Worm (Caenorhabditis elegans): Measurements from ENCODE around the gene sft-1.

sft-1 gene

DNA sequence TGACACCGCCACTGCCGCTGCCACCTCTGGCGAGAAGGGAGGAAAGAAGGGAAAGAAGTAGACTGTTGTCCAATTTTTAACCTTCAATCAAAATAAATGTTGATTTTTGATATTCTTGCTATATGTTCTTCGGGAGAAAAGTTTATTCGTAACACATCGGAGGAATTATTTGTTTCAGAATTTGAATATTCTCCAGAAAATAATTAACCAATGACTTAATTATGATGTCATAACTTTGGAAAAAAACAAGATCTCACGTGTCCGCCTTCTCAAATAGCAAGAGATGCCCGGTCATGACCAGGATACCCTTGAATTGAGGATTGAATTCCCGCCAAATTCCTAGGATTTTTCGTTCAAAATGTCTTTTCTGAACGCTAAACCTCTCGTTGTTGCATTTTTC is 17.4 kb upstream of the sft-1 start:
- TF ChIP-seq ZK546.5 (tag; optimal IDR thresholded peaks at IDR 0.05) (peak; percentile 34), unc-39 (tag; optimal IDR thresholded peaks at IDR 0.05) (no peak), lin-13 (GFP tag; optimal IDR thresholded peaks at IDR 0.05) (peak; percentile 6), elt-3 (tag; optimal IDR thresholded peaks at IDR 0.05) (no peak), nhr-10 (tag; optimal IDR thresholded peaks at IDR 0.05) (no peak), ceh-16 (tag; optimal IDR thresholded peaks at IDR 0.05) (no peak), nhr-25 (tag; optimal IDR thresholded peaks at IDR 0.05) (no peak)

DNA sequence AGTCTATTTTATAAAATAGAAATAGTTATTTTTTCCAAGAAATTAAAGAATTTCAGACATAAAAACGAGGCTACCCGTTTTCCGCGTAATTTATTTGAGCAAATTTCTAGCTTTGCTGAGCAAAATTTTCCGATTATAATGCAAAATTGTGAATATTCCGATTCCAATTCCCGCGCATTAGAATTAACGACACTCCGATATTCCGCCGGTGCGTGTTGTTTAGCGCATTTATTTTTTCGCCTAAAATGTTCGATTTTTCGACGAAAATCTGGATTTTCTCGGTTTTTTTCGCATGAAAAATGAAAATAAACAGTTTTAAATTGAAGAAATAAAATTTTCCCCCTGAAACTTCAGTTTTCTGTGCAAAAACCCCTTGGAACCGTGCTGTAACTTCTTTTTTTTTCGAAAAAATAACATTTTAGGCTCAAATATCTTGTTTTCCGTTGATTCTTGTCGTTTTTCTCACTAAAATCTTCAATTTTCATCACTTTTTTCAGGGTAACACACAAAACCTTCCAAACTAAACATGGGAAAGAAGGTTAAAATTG is 16.4 kb upstream of the sft-1 start, which contains the start of gene H06I04.3:
H06I04.3 (plus strand) TSS at position 498 of the 548 bp plus-strand sequence.
- TF ChIP-seq nhr-23 (tag; optimal IDR thresholded peaks at IDR 0.05) (no peak), gmeb-1 (tag; optimal IDR thresholded peaks at IDR 0.05) (peak; percentile 81), nhr-129 (tag; optimal IDR thresholded peaks at IDR 0.05) (peak; percentile 20), unc-39 (tag; optimal IDR thresholded peaks at IDR 0.05) (no peak), nhr-21 (tag; optimal IDR thresholded peaks at IDR 0.05) (no peak), ceh-16 (tag; optimal IDR thresholded peaks at IDR 0.05) (no peak), alr-1 (tag; optimal IDR thresholded peaks at IDR 0.05) (no peak), nhr-6 (tag; optimal IDR thresholded peaks at IDR 0.05) (no peak), R02D3.7 (tag; optimal IDR thresholded peaks at IDR 0.05) (no peak), ceh-82 (tag; optimal IDR thresholded peaks at IDR 0.05) (no peak), nhr-12 (tag; optimal IDR thresholded peaks at IDR 0.05) (no peak), elt-1 (tag; optimal IDR thresholded peaks at IDR 0.05) (no peak), ztf-4 (tag; optimal IDR thresholded peaks at IDR 0.05) (no peak), nhr-237 (tag; optimal IDR thresholded peaks at IDR 0.05) (no peak), lsy-2 (tag; optimal IDR thresholded peaks at IDR 0.05) (peak in 1 of 2 experiments; percentile 61), lin-13 (GFP tag; optimal IDR thresholded peaks at IDR 0.05) (no peak), nhr-10 (tag; optimal IDR thresholded peaks at IDR 0.05) (no peak), unc-55 (GFP tag; optimal IDR thresholded peaks at IDR 0.05) (peak; percentile 68), zag-1 (tag; optimal IDR thresholded peaks at IDR 0.05) (no peak), mbf-1 (tag; optimal IDR thresholded peaks at IDR 0.05) (no peak), unc-62 (GFP tag; optimal IDR thresholded peaks at IDR 0.05) (no peak), skn-1 (tag; optimal IDR thresholded peaks at IDR 0.05) (no peak)

DNA sequence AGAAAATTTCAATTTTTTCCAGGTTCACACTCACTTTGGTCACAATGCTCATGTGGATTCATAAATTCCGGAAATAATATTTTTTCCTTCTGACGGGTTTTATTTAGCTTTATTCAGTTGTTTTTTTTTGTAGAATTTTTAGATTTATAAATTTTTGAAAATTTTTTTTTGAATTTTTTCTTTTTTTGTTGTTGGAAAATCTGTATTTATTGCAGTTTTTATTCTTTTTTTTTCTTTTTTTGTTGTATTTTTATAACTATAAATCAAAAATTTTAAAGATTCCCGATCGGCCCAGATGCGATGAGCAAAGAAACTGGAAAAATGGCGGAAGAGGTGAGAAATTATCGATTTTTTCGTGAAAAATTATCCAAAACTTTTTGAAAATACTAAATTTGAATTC is 5.1 kb downstream of the sft-1 start, which contains the start of gene ccep-135:
ccep-135 (plus strand) TSS at position 301 of the 400 bp plus-strand sequence.
- TF ChIP-seq lin-13 (GFP tag; optimal IDR thresholded peaks at IDR 0.05) (no peak), skn-1 (tag; optimal IDR thresholded peaks at IDR 0.05) (no peak), sem-4 (tag; optimal IDR thresholded peaks at IDR 0.05) (no peak), ztf-11 (tag; optimal IDR thresholded peaks at IDR 0.05) (no peak), elt-1 (tag; optimal IDR thresholded peaks at IDR 0.05) (no peak), mdl-1 (tag; optimal IDR thresholded peaks at IDR 0.05) (no peak), alr-1 (tag; optimal IDR thresholded peaks at IDR 0.05) (no peak), egl-27 (tag; optimal IDR thresholded peaks at IDR 0.05) (no peak), crh-2 (tag; optimal IDR thresholded peaks at IDR 0.05) (no peak), blmp-1 (tag; optimal IDR thresholded peaks at IDR 0.05; ENCODE audit: insufficient read depth) (no peak), ceh-16 (tag; optimal IDR thresholded peaks at IDR 0.05) (no peak)

DNA sequence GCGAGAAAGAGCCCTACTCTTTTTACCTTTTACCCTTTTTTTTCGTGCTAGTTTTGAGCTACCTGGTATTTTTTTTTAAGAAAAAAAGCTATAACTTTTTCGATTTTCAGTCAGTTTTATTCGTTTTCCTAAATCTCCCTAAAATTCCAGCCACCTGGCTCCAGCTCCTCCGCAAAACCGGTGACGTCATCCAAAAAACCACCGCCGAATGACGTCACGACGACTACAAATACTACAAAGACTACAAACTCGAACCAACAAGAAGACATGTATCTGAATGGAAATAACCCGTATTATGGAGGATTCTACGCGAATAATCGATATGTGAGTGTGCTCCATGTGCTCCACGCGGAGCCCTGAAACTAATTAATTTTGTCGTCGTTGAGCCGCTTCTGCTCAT is 8.2 kb downstream of the sft-1 start:
- no peak for TF ChIP-seq Y55F3AM.14 (GFP tag; optimal IDR thresholded peaks at IDR 0.05)
- no peak for TF ChIP-seq ztf-11 (tag; optimal IDR thresholded peaks at IDR 0.05)
- TF ChIP-seq unc-62 (GFP tag; optimal IDR thresholded peaks at IDR 0.05), result no peak
- no peak for TF ChIP-seq crh-2 (tag; optimal IDR thresholded peaks at IDR 0.05)
- no peak for TF ChIP-seq ztf-4 (tag; optimal IDR thresholded peaks at IDR 0.05)
- no peak for TF ChIP-seq egl-27 (tag; optimal IDR thresholded peaks at IDR 0.05)
- TF ChIP-seq elt-1 (tag; optimal IDR thresholded peaks at IDR 0.05), result no peak
- no peak for TF ChIP-seq elt-3 (tag; optimal IDR thresholded peaks at IDR 0.05)
- TF ChIP-seq snpc-4 (tag; optimal IDR thresholded peaks at IDR 0.05), result no peak

DNA sequence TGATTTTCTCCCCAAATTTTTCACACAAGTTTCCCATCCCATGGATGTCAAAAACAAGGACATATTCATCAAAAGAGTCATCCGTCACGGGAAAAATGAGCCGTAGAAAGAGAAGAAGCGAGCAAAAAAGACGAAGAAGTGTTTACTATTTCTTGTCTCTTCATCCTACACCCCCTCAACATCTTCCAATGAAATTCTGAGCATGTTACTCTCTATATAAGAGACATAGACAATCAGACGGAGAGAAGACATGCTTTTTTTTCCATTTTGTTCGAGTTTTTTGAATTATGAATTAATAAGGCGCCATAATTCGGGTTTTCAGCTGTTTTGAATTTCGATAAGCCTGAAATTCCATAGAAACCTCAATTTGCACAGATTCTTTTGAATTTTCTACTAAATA is 9.6 kb downstream of the sft-1 start:
- TF ChIP-seq egl-27 (tag; optimal IDR thresholded peaks at IDR 0.05), result no peak
- no peak for TF ChIP-seq lin-39 (tag; optimal IDR thresholded peaks at IDR 0.05)
- no peak for TF ChIP-seq skn-1 (tag; optimal IDR thresholded peaks at IDR 0.05)
- no peak for TF ChIP-seq nhr-25 (tag; optimal IDR thresholded peaks at IDR 0.05)
- no peak for TF ChIP-seq ZK546.5 (tag; optimal IDR thresholded peaks at IDR 0.05)
- TF ChIP-seq aly-2 (tag; optimal IDR thresholded peaks at IDR 0.05), result no peak
- no peak for TF ChIP-seq dmd-4 (tag; optimal IDR thresholded peaks at IDR 0.05)
- no peak for TF ChIP-seq nhr-237 (tag; optimal IDR thresholded peaks at IDR 0.05)
- TF ChIP-seq nhr-11 (tag; optimal IDR thresholded peaks at IDR 0.05), result no peak
- TF ChIP-seq ceh-82 (tag; optimal IDR thresholded peaks at IDR 0.05), result no peak
- no peak for TF ChIP-seq nhr-129 (tag; optimal IDR thresholded peaks at IDR 0.05)
- TF ChIP-seq mdl-1 (tag; optimal IDR thresholded peaks at IDR 0.05), result no peak
- peak; percentile 14 for TF ChIP-seq crh-2 (tag; optimal IDR thresholded peaks at IDR 0.05)
- TF ChIP-seq snpc-4 (tag; optimal IDR thresholded peaks at IDR 0.05), result no peak
- TF ChIP-seq sem-4 (tag; optimal IDR thresholded peaks at IDR 0.05), result no peak
- no peak for TF ChIP-seq nhr-10 (tag; optimal IDR thresholded peaks at IDR 0.05)
- no peak for TF ChIP-seq ztf-4 (tag; optimal IDR thresholded peaks at IDR 0.05)
- no peak for TF ChIP-seq lin-13 (GFP tag; optimal IDR thresholded peaks at IDR 0.05)
- peak; percentile 41 for TF ChIP-seq alr-1 (tag; optimal IDR thresholded peaks at IDR 0.05)
- TF ChIP-seq elt-1 (tag; optimal IDR thresholded peaks at IDR 0.05), result no peak
- TF ChIP-seq nhr-23 (tag; optimal IDR thresholded peaks at IDR 0.05), result no peak
- no peak for TF ChIP-seq nhr-77 (tag; optimal IDR thresholded peaks at IDR 0.05)
- no peak for TF ChIP-seq F13H6.1 (tag; optimal IDR thresholded peaks at IDR 0.05)
- TF ChIP-seq ztf-11 (tag; optimal IDR thresholded peaks at IDR 0.05), result no peak
- no peak for TF ChIP-seq ztf-1 (GFP tag; conservative IDR thresholded peaks at IDR 0.05)
- TF ChIP-seq C34F6.9 (tag; optimal IDR thresholded peaks at IDR 0.05), result peak; percentile 65
- no peak for TF ChIP-seq peb-1 (tag; optimal IDR thresholded peaks at IDR 0.05)
- no peak for TF ChIP-seq R02D3.7 (tag; optimal IDR thresholded peaks at IDR 0.05)
- TF ChIP-seq unc-55 (GFP tag; optimal IDR thresholded peaks at IDR 0.05), result peak; percentile 91
